Fruit fly (Drosophila melanogaster) whole organism, wandering third instar larva: ENCODE results near the gene CG32425.

Source experiments
- Abd-B ChIP-seq: fragments of >200 bp; optimal IDR thresholded peaks from 2 replicates; lab custom pipeline; 2017; ENCODE audit warnings: missing biosample characterization, missing genetic modification characterization
- CG32264 ChIP-seq: fragments of 200-800 bp; sonication (Bioruptor generic); optimal IDR thresholded peaks from 2 replicates; lab custom pipeline; 2016; ENCODE audit warnings: missing biosample characterization, missing genetic modification characterization
- CG9705 ChIP-seq: fragments of 200-800 bp; sonication (Bioruptor generic); optimal IDR thresholded peaks from 2 replicates; lab custom pipeline; 2018; ENCODE audit warnings: missing biosample characterization, mild to moderate bottlenecking, missing genetic modification characterization
- CrebA ChIP-seq: fragments of 200-800 bp; sonication (Bioruptor generic); optimal IDR thresholded peaks from 2 replicates; lab custom pipeline; 2016; ENCODE audit warnings: missing biosample characterization, mild to moderate bottlenecking, missing genetic modification characterization, borderline replicate concordance
- Dfd ChIP-seq: fragments of >200 bp; optimal IDR thresholded peaks from 2 replicates; lab custom pipeline; 2017; ENCODE audit warnings: missing biosample characterization, missing genetic modification characterization
- Dif ChIP-seq: fragments of 200-275, 200-300 bp; sonication (Bioruptor generic); optimal IDR thresholded peaks from 2 replicates; lab custom pipeline; 2018; ENCODE audit warnings: missing biosample characterization, missing genetic modification characterization; ENCODE audit not compliant: partially characterized antibody
- GATAd ChIP-seq: sonication (Bioruptor generic); optimal IDR thresholded peaks from 2 replicates; lab custom pipeline; 2016; ENCODE audit warnings: missing biosample characterization, missing genetic modification characterization
- HLH106 ChIP-seq: fragments of 200-800 bp; optimal IDR thresholded peaks from 3 replicates; lab custom pipeline; 2019; ENCODE audit warnings: missing biosample characterization, mild to moderate bottlenecking, missing genetic modification characterization, moderate library complexity
- Hnf4 ChIP-seq: fragments of 200-800 bp; sonication (Bioruptor generic); optimal IDR thresholded peaks from 2 replicates; lab custom pipeline; 2016; ENCODE audit warnings: missing biosample characterization, mild to moderate bottlenecking, missing genetic modification characterization
- Hr78 ChIP-seq: fragments of >200 bp; optimal IDR thresholded peaks from 2 replicates; lab custom pipeline; 2017; ENCODE audit warnings: missing biosample characterization, missing genetic modification characterization
- Hr83 ChIP-seq: fragments of 200-300 bp; sonication (Bioruptor generic); optimal IDR thresholded peaks from 2 replicates; lab custom pipeline; 2016; ENCODE audit warnings: missing biosample characterization, mild to moderate bottlenecking, missing genetic modification characterization, moderate library complexity; ENCODE audit not compliant: poor library complexity, severe bottlenecking
- Jra ChIP-seq: sonication (Bioruptor generic); optimal IDR thresholded peaks from 2 replicates; lab custom pipeline; 2016; ENCODE audit warnings: missing biosample characterization, missing genetic modification characterization
- Mio ChIP-seq: sonication (Bioruptor generic); optimal IDR thresholded peaks from 2 replicates; lab custom pipeline; 2016; ENCODE audit warnings: missing biosample characterization, missing genetic modification characterization
- Myc ChIP-seq: fragments of >200 bp; optimal IDR thresholded peaks from 2 replicates; lab custom pipeline; 2017
- N ChIP-seq: fragments of >200 bp; optimal IDR thresholded peaks from 2 replicates; lab custom pipeline; 2018; ENCODE audit warnings: missing biosample characterization, missing external identifiers, missing genetic modification characterization
- OdsH ChIP-seq: fragments of 200-800 bp; sonication (Bioruptor generic); optimal IDR thresholded peaks from 2 replicates; lab custom pipeline; 2016; ENCODE audit warnings: missing biosample characterization, mild to moderate bottlenecking, missing genetic modification characterization
- Rel ChIP-seq, 2 experiments: fragments of 200-800 bp; sonication (Bioruptor generic) in 1 of 2; optimal IDR thresholded peaks; 2 replicates in 1 of 2; 3 replicates in 1 of 2; lab custom pipeline; 2016 to 2019; ENCODE audit warnings: mild to moderate bottlenecking in 2 of 2, missing biosample characterization in 2 of 2, missing genetic modification characterization in 2 of 2, moderate library complexity in 1 of 2
- Sp1 ChIP-seq: fragments of 200-800 bp; sonication (Bioruptor generic); optimal IDR thresholded peaks from 3 replicates; lab custom pipeline; 2019; ENCODE audit warnings: missing biosample characterization, mild to moderate bottlenecking, missing genetic modification characterization, moderate library complexity
- Vsx2 ChIP-seq: fragments of 200-300, 225-300 bp; sonication (Bioruptor generic); optimal IDR thresholded peaks from 2 replicates; lab custom pipeline; 2018; ENCODE audit warnings: missing biosample characterization, missing genetic modification characterization; ENCODE audit not compliant: partially characterized antibody
- br ChIP-seq: fragments of 200-800 bp; sonication (Bioruptor generic); optimal IDR thresholded peaks from 2 replicates; lab custom pipeline; 2016; ENCODE audit warnings: missing biosample characterization, missing genetic modification characterization
- brk ChIP-seq: fragments of 200-800 bp; sonication (Bioruptor generic); optimal IDR thresholded peaks from 2 replicates; lab custom pipeline; 2016; ENCODE audit warnings: missing biosample characterization, mild to moderate bottlenecking, missing genetic modification characterization
- dl ChIP-seq, 2 experiments: fragments of 175-275, 200-275 bp in 1 of 2; fragments of 200-275 bp in 1 of 2; sonication (Bioruptor generic); optimal IDR thresholded peaks; lab custom pipeline; 2018; ENCODE audit warnings: mild to moderate bottlenecking in 2 of 2, missing biosample characterization in 2 of 2, missing genetic modification characterization in 2 of 2, moderate library complexity in 2 of 2; ENCODE audit not compliant: partially characterized antibody in 2 of 2, insufficient read depth in 1 of 2
- dmrt93B ChIP-seq: fragments of 200-800 bp; sonication (Bioruptor generic); optimal IDR thresholded peaks from 2 replicates; lab custom pipeline; 2018; ENCODE audit warnings: missing biosample characterization, mild to moderate bottlenecking, missing genetic modification characterization
- dsf ChIP-seq: sonication (Bioruptor generic); optimal IDR thresholded peaks from 2 replicates; lab custom pipeline; 2016; ENCODE audit warnings: missing biosample characterization, missing genetic modification characterization, borderline replicate concordance
- ey ChIP-seq: fragments of 200-800 bp; sonication (Bioruptor generic); optimal IDR thresholded peaks from 2 replicates; lab custom pipeline; 2016; ENCODE audit warnings: missing biosample characterization, missing genetic modification characterization
- foxo ChIP-seq, 2 experiments: fragments of 200-800 bp; sonication (Bioruptor generic); optimal IDR thresholded peaks; 2 replicates in 1 of 2; 3 replicates in 1 of 2; lab custom pipeline; 2016 to 2017; ENCODE audit warnings: missing biosample characterization in 2 of 2, missing genetic modification characterization in 2 of 2
- fru ChIP-seq: fragments of 200-800 bp; sonication (Bioruptor generic); optimal IDR thresholded peaks from 3 replicates; lab custom pipeline; 2016; ENCODE audit warnings: missing biosample characterization, mild to moderate bottlenecking, missing genetic modification characterization
- h ChIP-seq: fragments of 200-800 bp; sonication (Bioruptor generic); optimal IDR thresholded peaks from 3 replicates; lab custom pipeline; 2016; ENCODE audit warnings: missing biosample characterization, mild to moderate bottlenecking, missing genetic modification characterization
- jim ChIP-seq: fragments of 175-275, 200-325 bp; sonication (Bioruptor generic); optimal IDR thresholded peaks from 2 replicates; lab custom pipeline; 2016; ENCODE audit warnings: missing biosample characterization, mild to moderate bottlenecking, missing genetic modification characterization
- lola ChIP-seq: fragments of >200 bp; optimal IDR thresholded peaks from 2 replicates; lab custom pipeline; 2017; ENCODE audit warnings: missing biosample characterization, missing genetic modification characterization
- pan ChIP-seq: fragments of >200 bp; optimal IDR thresholded peaks from 2 replicates; lab custom pipeline; 2017
- psq ChIP-seq: fragments of 200-800 bp; sonication (Bioruptor generic); optimal IDR thresholded peaks from 3 replicates; lab custom pipeline; 2017; ENCODE audit warnings: missing biosample characterization, mild to moderate bottlenecking, missing genetic modification characterization, moderate library complexity
- rgr ChIP-seq: fragments of 200-800 bp; sonication (Bioruptor generic); optimal IDR thresholded peaks from 3 replicates; lab custom pipeline; 2016; ENCODE audit warnings: missing biosample characterization, mild to moderate bottlenecking, missing genetic modification characterization
- sage ChIP-seq: fragments of 200-800 bp; sonication (Bioruptor generic); optimal IDR thresholded peaks from 2 replicates; lab custom pipeline; 2016; ENCODE audit warnings: missing biosample characterization, mild to moderate bottlenecking, missing genetic modification characterization
- sv ChIP-seq: fragments of 200-800 bp; sonication (Bioruptor generic); optimal IDR thresholded peaks from 3 replicates; lab custom pipeline; 2016; ENCODE audit warnings: missing biosample characterization, missing genetic modification characterization
- tai ChIP-seq: sonication (Bioruptor generic); optimal IDR thresholded peaks from 2 replicates; lab custom pipeline; 2016; ENCODE audit warnings: missing biosample characterization, missing genetic modification characterization
- usp ChIP-seq: fragments of >200 bp; optimal IDR thresholded peaks from 2 replicates; lab custom pipeline; 2017; ENCODE audit warnings: missing biosample characterization, missing genetic modification characterization
- woc ChIP-seq: sonication (Bioruptor generic); optimal IDR thresholded peaks from 2 replicates; lab custom pipeline; 2016; ENCODE audit warnings: missing biosample characterization, mild to moderate bottlenecking, missing genetic modification characterization

Gene CG32425

dm6 chr3L:20518805-20519503 lies 21.8 kb downstream of the CG32425 start, which contains the start of gene BNIP3 (continued):
- TF ChIP-seq CG32264 (GFP tag; lab: Kevin White, UChicago), result no peak
- TF ChIP-seq lola (GFP tag; lab: Kevin White, UChicago), result no peak
- peak; percentile 7 for TF ChIP-seq fru (GFP tag; lab: Kevin White, UChicago)

dm6 chr3L:20520687-20521169 lies 23.6 kb downstream of the CG32425 start, which contains the start of the genes mTerf3 and CG5104:
mTerf3 (minus strand) TSS chr3L:20520772.
CG5104 (plus strand) TSS chr3L:20521009.
- no peak for TF ChIP-seq sage
- TF ChIP-seq pan (lab: Kevin White, UChicago), result no peak
- no peak for TF ChIP-seq OdsH
- TF ChIP-seq Myc (lab: Kevin White, UChicago), result peak; percentile 75
- peak; percentile 28 for TF ChIP-seq brk (GFP tag; lab: Kevin White, UChicago)
- peak in 1 of 2 experiments; percentile 21 for TF ChIP-seq foxo (GFP tag; optimal IDR thresholded peaks at IDR 0.05; lab: Kevin White, UChicago)
- peak; percentile 7 for TF ChIP-seq HLH106 (tag; lab: Kevin White, UChicago)
- TF ChIP-seq Dif (GFP tag; lab: Kevin White, UChicago), result no peak
- TF ChIP-seq Jra (GFP tag; lab: Kevin White, UChicago), result no peak
- TF ChIP-seq br (GFP tag; lab: Kevin White, UChicago), result no peak
- TF ChIP-seq jim (GFP tag; lab: Kevin White, UChicago), result no peak
- no peak for TF ChIP-seq CG32264 (GFP tag; lab: Kevin White, UChicago)
- TF ChIP-seq Hr83 (GFP tag; lab: Kevin White, UChicago), result no peak
- TF ChIP-seq dmrt93B (GFP tag; lab: Kevin White, UChicago), result no peak
- peak; percentile 1 for TF ChIP-seq Hnf4 (GFP tag; lab: Kevin White, UChicago)
- no peak for TF ChIP-seq usp (GFP tag; lab: Kevin White, UChicago)
- no peak for TF ChIP-seq Abd-B (GFP tag; lab: Kevin White, UChicago)
- no peak for TF ChIP-seq fru (GFP tag; lab: Kevin White, UChicago)
- no peak for TF ChIP-seq Rel (GFP tag; optimal IDR thresholded peaks at IDR 0.05; lab: Kevin White, UChicago)
- TF ChIP-seq Rel (tag; optimal IDR thresholded peaks at IDR 0.05; lab: Kevin White, UChicago), result peak; percentile 72
- TF ChIP-seq sv (GFP tag; lab: Kevin White, UChicago), result no peak
- no peak for TF ChIP-seq Hr78 (GFP tag; lab: Kevin White, UChicago)
- peak; percentile 40 for TF ChIP-seq psq (GFP tag; lab: Kevin White, UChicago)
- no peak for TF ChIP-seq Dfd (GFP tag; lab: Kevin White, UChicago)
- TF ChIP-seq Sp1 (GFP tag; lab: Kevin White, UChicago), result peak; percentile 31
- peak; percentile 53 for TF ChIP-seq woc (GFP tag; lab: Kevin White, UChicago)
- no peak for TF ChIP-seq dl (GFP tag; optimal IDR thresholded peaks at IDR 0.05; lab: Kevin White, UChicago; ENCODE audit: insufficient read depth in 1 of 2, partially characterized antibody in 2 of 2)
- peak; percentile 14 for TF ChIP-seq ey (GFP tag; lab: Kevin White, UChicago)
- TF ChIP-seq lola (GFP tag; lab: Kevin White, UChicago), result no peak
- TF ChIP-seq h (GFP tag; lab: Kevin White, UChicago), result peak; percentile 39
- TF ChIP-seq CG9705 (GFP tag; lab: Kevin White, UChicago), result no peak
- TF ChIP-seq Mio (GFP tag; lab: Kevin White, UChicago), result no peak
- TF ChIP-seq tai (GFP tag; lab: Kevin White, UChicago), result no peak
- no peak for TF ChIP-seq dsf (GFP tag; lab: Kevin White, UChicago)
- no peak for TF ChIP-seq N (GFP tag; lab: Kevin White, UChicago)
- TF ChIP-seq Vsx2 (GFP tag; lab: Kevin White, UChicago), result no peak
- no peak for TF ChIP-seq CrebA (GFP tag; lab: Kevin White, UChicago)
- TF ChIP-seq GATAd (GFP tag; lab: Kevin White, UChicago), result no peak
- TF ChIP-seq rgr, result peak; percentile 26
